Fruit fly (Drosophila melanogaster) Kc167 (cell line): ENCODE data around the gene CG32246.

Source experiments
- Myc ChIP-seq: fragments of >200 bp; optimal IDR thresholded peaks from 2 replicates; lab custom pipeline; 2017; ENCODE audit warnings: missing external identifiers
- h ChIP-seq: fragments of >200 bp; optimal IDR thresholded peaks from 3 replicates; lab custom pipeline; 2018; ENCODE audit warnings: missing external identifiers
- insv ChIP-seq: fragments of >200 bp; optimal IDR thresholded peaks from 3 replicates; lab custom pipeline; 2018; ENCODE audit warnings: missing external identifiers
- psq ChIP-seq: fragments of >200 bp; optimal IDR thresholded peaks from 2 replicates; lab custom pipeline; 2017; ENCODE audit warnings: missing external identifiers
- ttk ChIP-seq: sonication (Bioruptor generic); optimal IDR thresholded peaks from 2 replicates; lab custom pipeline; 2017; ENCODE audit warnings: missing external identifiers

dm6 chr3L:4606739-4607428 lies 14.1 kb upstream of the CG32246 start:
- TF ChIP-seq h (lab: Kevin White, UChicago) (no peak), psq (lab: Kevin White, UChicago) (no peak), ttk (lab: Kevin White, UChicago) (no peak), insv (lab: Kevin White, UChicago) (no peak), Myc (no peak)
